Fruit fly (Drosophila melanogaster) whole organism, embryonic: Measurements from ENCODE around the gene slmb.

ENCODE experiments used
- Atf-2 ChIP-seq: fragments of 200-800 bp; sonication (Bioruptor generic); optimal IDR thresholded peaks from 2 replicates; lab custom pipeline; 2016; ENCODE audit warnings: missing biosample characterization, missing genetic modification characterization
- BEAF-32 ChIP-seq: fragments of 200-800 bp; sonication (Bioruptor generic); optimal IDR thresholded peaks from 3 replicates; lab custom pipeline; 2017; ENCODE audit warnings: missing biosample characterization, missing genetic modification characterization, mild to moderate bottlenecking, moderate library complexity, missing genetic modification reagents
- C15 ChIP-seq: fragments of 200-800 bp; sonication (Bioruptor generic); IDR thresholded peaks from 3 replicates; pipeline ENCODE4 v1.3.6; 2022; ENCODE audit warnings: missing biosample characterization, missing genetic modification characterization
- CG10209 ChIP-seq: fragments of 200-800 bp; sonication (Bioruptor generic); optimal IDR thresholded peaks from 3 replicates; lab custom pipeline; 2017; ENCODE audit warnings: missing biosample characterization, mild to moderate bottlenecking, missing genetic modification characterization, missing genetic modification reagents
- CG10366 ChIP-seq: fragments of 200-800 bp; sonication (Bioruptor generic); IDR thresholded peaks from 2 replicates; pipeline ENCODE4 v1.3.6; 2022; ENCODE audit warnings: missing biosample characterization, missing genetic modification characterization
- CG10565 ChIP-seq: fragments of 200-800 bp; sonication (Bioruptor generic); optimal IDR thresholded peaks from 3 replicates; lab custom pipeline; 2016; ENCODE audit warnings: missing biosample characterization, mild to moderate bottlenecking, missing genetic modification characterization
- CG11456 ChIP-seq: fragments of 200-800 bp; sonication (Bioruptor generic); IDR thresholded peaks from 3 replicates; pipeline ENCODE4 v1.3.6; 2022; ENCODE audit warnings: missing biosample characterization, missing genetic modification characterization
- CG12071 ChIP-seq: fragments of 200-800 bp; sonication (Bioruptor generic); optimal IDR thresholded peaks from 3 replicates; lab custom pipeline; 2018; ENCODE audit warnings: missing biosample characterization, mild to moderate bottlenecking, missing genetic modification characterization
- CG12391 ChIP-seq: fragments of 200-800 bp; sonication (Bioruptor generic); optimal IDR thresholded peaks from 3 replicates; lab custom pipeline; 2018; ENCODE audit warnings: missing biosample characterization, mild to moderate bottlenecking, missing genetic modification characterization, moderate library complexity
- CG14014 ChIP-seq: fragments of 200-800 bp; sonication (Bioruptor generic); IDR thresholded peaks from 2 replicates; pipeline ENCODE4 v1.3.6; 2022; ENCODE audit warnings: missing biosample characterization, missing genetic modification characterization
- CG15011 ChIP-seq: fragments of 200-800 bp; sonication (Bioruptor generic); optimal IDR thresholded peaks from 3 replicates; lab custom pipeline; 2018; ENCODE audit warnings: missing biosample characterization, mild to moderate bottlenecking, missing genetic modification characterization
- CG1603 ChIP-seq: fragments of 200-800 bp; sonication (Bioruptor generic); optimal IDR thresholded peaks from 2 replicates; lab custom pipeline; 2019; ENCODE audit warnings: missing biosample characterization, mild to moderate bottlenecking, missing genetic modification characterization, moderate library complexity
- CG16779 ChIP-seq: fragments of 200-800 bp; sonication (Bioruptor generic); IDR thresholded peaks from 2 replicates; pipeline ENCODE4 v1.3.6; 2022; ENCODE audit warnings: missing biosample characterization, missing genetic modification characterization
- CG16815 ChIP-seq: fragments of 200-800 bp; sonication (Bioruptor generic); optimal IDR thresholded peaks from 3 replicates; lab custom pipeline; 2017; ENCODE audit warnings: missing biosample characterization, mild to moderate bottlenecking, missing genetic modification characterization
- CG17186 ChIP-seq: fragments of 200-800 bp; sonication (Bioruptor generic); optimal IDR thresholded peaks from 3 replicates; lab custom pipeline; 2017; ENCODE audit warnings: missing biosample characterization, missing genetic modification reagents, missing genetic modification characterization
- CG2875 ChIP-seq: fragments of 200-800 bp; sonication (Bioruptor generic); optimal IDR thresholded peaks from 2 replicates; lab custom pipeline; 2017; ENCODE audit warnings: missing biosample characterization, mild to moderate bottlenecking, missing genetic modification characterization, missing genetic modification reagents
- CG31224 ChIP-seq: fragments of 200-800 bp; sonication (Bioruptor generic); IDR thresholded peaks from 2 replicates; pipeline ENCODE4 v1.3.6; 2022; ENCODE audit warnings: missing biosample characterization, missing genetic modification characterization
- CG32772 ChIP-seq: fragments of 200-800 bp; sonication (Bioruptor generic); IDR thresholded peaks from 2 replicates; pipeline ENCODE4 v1.3.6; 2022; ENCODE audit warnings: missing biosample characterization, missing genetic modification characterization
- CG43689 ChIP-seq: fragments of 200-800 bp; sonication (Bioruptor generic); IDR thresholded peaks from 2 replicates; pipeline ENCODE4 v1.3.6; 2022; ENCODE audit warnings: missing biosample characterization, missing genetic modification characterization
- CG4820 ChIP-seq: fragments of 200-800 bp; sonication (Bioruptor generic); optimal IDR thresholded peaks from 3 replicates; lab custom pipeline; 2016; ENCODE audit warnings: missing biosample characterization, missing genetic modification characterization
- CG6175 ChIP-seq: fragments of 200-800 bp; sonication (Bioruptor generic); IDR thresholded peaks from 3 replicates; pipeline ENCODE4 v1.3.6; 2022; ENCODE audit warnings: missing biosample characterization, missing genetic modification characterization
- CG6765 ChIP-seq: fragments of 200-800 bp; sonication (Bioruptor generic); optimal IDR thresholded peaks from 3 replicates; lab custom pipeline; 2017; ENCODE audit warnings: missing biosample characterization, mild to moderate bottlenecking, missing genetic modification characterization
- CG6791 ChIP-seq: fragments of 200-800 bp; sonication (Bioruptor generic); IDR thresholded peaks from 3 replicates; pipeline ENCODE4 v1.3.6; 2022; ENCODE audit warnings: missing biosample characterization, missing genetic modification characterization; ENCODE audit not compliant: partially characterized antibody
- CG8290 ChIP-seq, 3 experiments: fragments of 200-800 bp; sonication (Bioruptor generic); optimal IDR thresholded peaks; 2 replicates each; lab custom pipeline; 2016 to 2019; ENCODE audit warnings: missing biosample characterization in 3 of 3, missing genetic modification characterization in 3 of 3, mild to moderate bottlenecking in 2 of 3, moderate library complexity in 1 of 3
- CG9727 ChIP-seq: fragments of 200-800 bp; sonication (Bioruptor generic); optimal IDR thresholded peaks from 3 replicates; lab custom pipeline; 2017; ENCODE audit warnings: missing biosample characterization, mild to moderate bottlenecking, missing genetic modification characterization
- CTCF ChIP-seq: fragments of 200-800 bp; sonication (Bioruptor generic); optimal IDR thresholded peaks from 2 replicates; lab custom pipeline; 2017; ENCODE audit warnings: missing biosample characterization, mild to moderate bottlenecking, missing genetic modification characterization, moderate library complexity
- Doc3 ChIP-seq: fragments of 200-800 bp; sonication (Bioruptor generic); IDR thresholded peaks from 3 replicates; pipeline ENCODE4 v1.3.6; 2022; ENCODE audit warnings: missing biosample characterization, missing genetic modification characterization; ENCODE audit not compliant: partially characterized antibody
- Ets65A ChIP-seq: fragments of 200-800 bp; sonication (Bioruptor generic); peaks from one replicate; lab custom pipeline; 2016; ENCODE audit warnings: missing biosample characterization, missing genetic modification characterization
- Fer3 ChIP-seq: fragments of 200-800 bp; sonication (Bioruptor generic); optimal IDR thresholded peaks from 2 replicates; lab custom pipeline; 2018; ENCODE audit warnings: missing biosample characterization, mild to moderate bottlenecking, missing genetic modification characterization, moderate library complexity
- H15 ChIP-seq: fragments of 200-800 bp; sonication (Bioruptor generic); IDR thresholded peaks from 3 replicates; pipeline ENCODE4 v1.3.6; 2022; ENCODE audit warnings: missing biosample characterization, missing genetic modification characterization
- Hmr ChIP-seq: fragments of 200-800 bp; sonication (Bioruptor generic); optimal IDR thresholded peaks from 3 replicates; lab custom pipeline; 2017; ENCODE audit warnings: mild to moderate bottlenecking, missing biosample characterization, missing genetic modification reagents, missing genetic modification characterization
- MESR4 ChIP-seq: fragments of 200-800 bp; sonication (Bioruptor generic); optimal IDR thresholded peaks from 2 replicates; lab custom pipeline; 2018; ENCODE audit warnings: missing biosample characterization, mild to moderate bottlenecking, missing genetic modification characterization, moderate library complexity
- Neu2 ChIP-seq: fragments of 200-800 bp; sonication (Bioruptor generic); optimal IDR thresholded peaks from 3 replicates; lab custom pipeline; 2016; ENCODE audit warnings: missing biosample characterization, missing genetic modification characterization, borderline replicate concordance
- al ChIP-seq: fragments of 200-800 bp; sonication (Bioruptor generic); IDR thresholded peaks from 2 replicates; pipeline ENCODE4 v1.3.6; 2022; ENCODE audit warnings: missing biosample characterization, missing genetic modification characterization
- bab2 ChIP-seq: fragments of 200-800 bp; sonication (Bioruptor generic); optimal IDR thresholded peaks from 2 replicates; lab custom pipeline; 2016; ENCODE audit warnings: missing biosample characterization, missing genetic modification characterization
- ci ChIP-seq: fragments of 200-800 bp; sonication (Bioruptor generic); IDR thresholded peaks from 3 replicates; pipeline ENCODE4 v1.3.6; 2022; ENCODE audit warnings: missing biosample characterization, missing genetic modification characterization
- eyg ChIP-seq: fragments of 200-800 bp; sonication (Bioruptor generic); optimal IDR thresholded peaks from 3 replicates; lab custom pipeline; 2016; ENCODE audit warnings: missing biosample characterization, missing genetic modification characterization
- fd3F ChIP-seq: fragments of 200-800 bp; sonication (Bioruptor generic); optimal IDR thresholded peaks from 2 replicates; lab custom pipeline; 2018; ENCODE audit warnings: missing biosample characterization, mild to moderate bottlenecking, missing genetic modification characterization, moderate library complexity
- gcm ChIP-seq: fragments of 200-800 bp; sonication (Bioruptor generic); optimal IDR thresholded peaks from 2 replicates; lab custom pipeline; 2019; ENCODE audit warnings: missing biosample characterization, mild to moderate bottlenecking, missing genetic modification characterization, moderate library complexity
- gfzf ChIP-seq: fragments of 200-800 bp; sonication (Bioruptor generic); optimal IDR thresholded peaks from 2 replicates; lab custom pipeline; 2016; ENCODE audit warnings: missing biosample characterization, mild to moderate bottlenecking, missing genetic modification characterization, moderate library complexity
- lbe ChIP-seq: fragments of 200-800 bp; sonication (Bioruptor generic); optimal IDR thresholded peaks from 2 replicates; lab custom pipeline; 2016; ENCODE audit warnings: missing biosample characterization, mild to moderate bottlenecking, missing genetic modification characterization
- pan ChIP-seq, 4 experiments: fragments of >200 bp in 3 of 4; fragments of 200-800 bp in 1 of 4; sonication (Bioruptor generic) in 1 of 4; optimal IDR thresholded peaks in 3 of 4; IDR thresholded peaks in 1 of 4; 2 replicates each; pipeline versions ENCODE4 v1.3.6 to Lab custom; 2017 to 2022; ENCODE audit warnings: missing biosample characterization in 2 of 4, missing genetic modification characterization in 2 of 4, mixed read lengths in 1 of 4
- sc ChIP-seq, 3 experiments: fragments of >200 bp in 2 of 3; fragments of 200-800 bp in 1 of 3; sonication (Bioruptor generic) in 1 of 3; optimal IDR thresholded peaks; 2 replicates in 2 of 3; 3 replicates in 1 of 3; lab custom pipeline; 2017; ENCODE audit warnings: mild to moderate bottlenecking in 1 of 3, missing biosample characterization in 1 of 3, missing genetic modification characterization in 1 of 3, missing genetic modification reagents in 1 of 3
- sim ChIP-seq: fragments of 200-800 bp; sonication (Bioruptor generic); IDR thresholded peaks from 2 replicates; pipeline ENCODE4 v1.3.6; 2022; ENCODE audit warnings: missing biosample characterization, missing genetic modification characterization
- sob ChIP-seq: fragments of 200-800 bp; sonication (Bioruptor generic); IDR thresholded peaks from 2 replicates; pipeline ENCODE4 v1.3.6; 2022; ENCODE audit warnings: missing biosample characterization, missing genetic modification characterization
- tup ChIP-seq: fragments of 200-800 bp; sonication (Bioruptor generic); optimal IDR thresholded peaks from 2 replicates; lab custom pipeline; 2016; ENCODE audit warnings: missing biosample characterization, mild to moderate bottlenecking, missing genetic modification characterization, moderate library complexity
- wek ChIP-seq: fragments of 200-800 bp; sonication (Bioruptor generic); optimal IDR thresholded peaks from 3 replicates; lab custom pipeline; 2018; ENCODE audit warnings: missing biosample characterization, mild to moderate bottlenecking, missing genetic modification characterization, moderate library complexity
- wor ChIP-seq: fragments of 200-800 bp; sonication (Bioruptor generic); IDR thresholded peaks from 2 replicates; pipeline ENCODE4 v1.3.6; 2022; ENCODE audit warnings: missing biosample characterization, missing genetic modification characterization
- yki ChIP-seq: fragments of >200 bp; optimal IDR thresholded peaks from 3 replicates; lab custom pipeline; 2018
- zfh2 ChIP-seq: fragments of 200-800 bp; sonication (Bioruptor generic); optimal IDR thresholded peaks from 2 replicates; lab custom pipeline; 2016; ENCODE audit warnings: missing biosample characterization, missing genetic modification characterization

slmb gene

DNA sequence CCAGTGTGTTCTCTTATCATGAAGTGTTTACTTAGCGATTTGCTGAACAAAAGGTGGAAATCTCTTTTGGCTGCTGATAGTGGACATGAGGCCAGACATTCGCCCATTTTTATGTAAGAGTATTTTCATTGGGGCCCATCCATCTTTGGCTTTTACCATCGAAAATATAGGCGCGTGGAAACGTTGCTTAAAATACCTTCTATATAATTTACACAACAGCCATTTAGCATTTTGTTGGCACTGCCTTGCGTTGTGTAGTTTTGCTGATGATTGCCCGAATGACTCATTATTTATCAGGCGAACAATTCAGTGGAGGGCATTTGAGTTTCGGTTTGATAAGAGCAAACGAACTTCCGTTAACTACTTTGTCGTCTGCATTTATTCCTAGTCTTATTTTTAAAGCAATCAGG, 34.3 kb upstream of the slmb start (continued):
- no peak for TF ChIP-seq CG8290 (GFP tag; optimal IDR thresholded peaks at IDR 0.05; lab: Kevin White, UChicago)
- peak in 1 of 2 experiments; percentile 87 for TF ChIP-seq CG8290 (tag; optimal IDR thresholded peaks at IDR 0.05; lab: Kevin White, UChicago)
- TF ChIP-seq sc (optimal IDR thresholded peaks at IDR 0.05; lab: Kevin White, UChicago) = no peak
- no peak for TF ChIP-seq sc (GFP tag; optimal IDR thresholded peaks at IDR 0.05; lab: Kevin White, UChicago)
- TF ChIP-seq Atf-2 = no peak
- no peak for TF ChIP-seq gfzf (GFP tag; lab: Kevin White, UChicago)
- TF ChIP-seq gcm (GFP tag; lab: Kevin White, UChicago) = no peak
- no peak for TF ChIP-seq wor (GFP tag; lab: Robert Waterston, UW)
- no peak for TF ChIP-seq sim (GFP tag; lab: Robert Waterston, UW)
- TF ChIP-seq CG16815 (GFP tag; lab: Kevin White, UChicago) = no peak
- no peak for TF ChIP-seq eyg (GFP tag; lab: Kevin White, UChicago)
- TF ChIP-seq CG14014 (GFP tag; lab: Robert Waterston, UW) = peak; percentile 54
- peak; percentile 48 for TF ChIP-seq fd3F
- 0 out of 3 replicates have a peak, but pooled peaks have one; percentile 41 for TF ChIP-seq CG6175 (GFP tag; lab: Robert Waterston, UW)
- TF ChIP-seq Hmr = peak; percentile 67
- TF ChIP-seq CG16779 = no peak
- no peak for TF ChIP-seq CG10565 (GFP tag; lab: Kevin White, UChicago)
- TF ChIP-seq CG9727 (GFP tag; lab: Kevin White, UChicago) = no peak
- no peak for TF ChIP-seq CG6765 (GFP tag; lab: Kevin White, UChicago)
- 0 out of 2 replicates have a peak, but pooled peaks have one; percentile 16 for TF ChIP-seq CG43689
- TF ChIP-seq CG12391 = peak; percentile 23
- no peak for TF ChIP-seq al (GFP tag; lab: Robert Waterston, UW)
- no peak for TF ChIP-seq lbe
- 0 out of 2 replicates have a peak, but pooled peaks have one; percentile 41 for TF ChIP-seq CG10366 (GFP tag; lab: Robert Waterston, UW)
- TF ChIP-seq zfh2 (GFP tag; lab: Kevin White, UChicago) = no peak
- no peak for TF ChIP-seq CG1603
- TF ChIP-seq Fer3 (tag; lab: Kevin White, UChicago) = peak; percentile 29
- TF ChIP-seq BEAF-32 (GFP tag; lab: Kevin White, UChicago) = no peak
- TF ChIP-seq bab2 (GFP tag; lab: Kevin White, UChicago) = peak; percentile 17
- no peak for TF ChIP-seq CG6791
- no peak for TF ChIP-seq sob (GFP tag; lab: Robert Waterston, UW)
- TF ChIP-seq CG12071 (GFP tag; lab: Kevin White, UChicago) = peak; percentile 27
- TF ChIP-seq pan (optimal IDR thresholded peaks at IDR 0.05; lab: Kevin White, UChicago) = no peak
- peak in 1 of 2 experiments; percentile 45 for TF ChIP-seq pan (GFP tag; optimal IDR thresholded peaks at IDR 0.05 in 1 of 2, IDR thresholded peaks at IDR 0.05 in 1 of 2)
- no peak for TF ChIP-seq yki (lab: Kevin White, UChicago)
- TF ChIP-seq CG31224 (GFP tag; lab: Robert Waterston, UW) = peak; percentile 35; the same call in 1 of the 2 replicates
- TF ChIP-seq wek = no peak
- TF ChIP-seq Ets65A (GFP tag; lab: Kevin White, UChicago) = peak; percentile 89
- TF ChIP-seq CTCF (GFP tag; lab: Kevin White, UChicago) = no peak
- TF ChIP-seq CG32772 (GFP tag; lab: Robert Waterston, UW) = no peak
- TF ChIP-seq ci = no peak
- TF ChIP-seq CG4820 = no peak
- TF ChIP-seq H15 (GFP tag; lab: Robert Waterston, UW) = 0 out of 3 replicates have a peak, but pooled peaks have one; percentile 7
- TF ChIP-seq Doc3 (GFP tag; lab: Robert Waterston, UW) = no peak
- no peak for TF ChIP-seq CG11456
- TF ChIP-seq CG15011 = no peak
- TF ChIP-seq MESR4 (GFP tag; lab: Kevin White, UChicago) = no peak
- TF ChIP-seq CG17186 (GFP tag; lab: Kevin White, UChicago) = no peak
- no peak for TF ChIP-seq Neu2 (GFP tag; lab: Kevin White, UChicago)
- TF ChIP-seq CG2875 = no peak
- TF ChIP-seq tup (GFP tag; lab: Kevin White, UChicago) = peak; percentile 36
- TF ChIP-seq C15 (GFP tag; lab: Robert Waterston, UW) = no peak
- TF ChIP-seq CG10209 (GFP tag; lab: Kevin White, UChicago) = peak; percentile 64
